Worm (Caenorhabditis elegans) whole organism, young adult: ENCODE measurements around the gene czw-1.

Source experiments
- B0019.2 ChIP-seq: fragments of 200-800 bp; sonication (Bioruptor generic); conservative IDR thresholded peaks from 2 replicates; pipeline ENCODE4 v1.3.6; 2022; ENCODE audit warnings: missing genetic modification reagents, missing genetic modification characterization, missing compliant biosample characterization
- B0336.3 ChIP-seq: fragments of 200-800 bp; sonication (Bioruptor generic); IDR thresholded peaks from 2 replicates; pipeline ENCODE4 v1.3.6; 2022; ENCODE audit warnings: missing genetic modification characterization, missing compliant biosample characterization
- F22D6.2 ChIP-seq: sonication (generic microtip); optimal IDR thresholded peaks from 2 replicates; lab custom pipeline; 2016; ENCODE audit warnings: mild to moderate bottlenecking, missing genetic modification characterization, missing compliant biosample characterization
- F23B12.7 ChIP-seq: sonication (generic microtip); optimal IDR thresholded peaks from 2 replicates; lab custom pipeline; 2017; ENCODE audit warnings: missing genetic modification characterization, mild to moderate bottlenecking, missing compliant biosample characterization, antibody characterized with exemption, moderate library complexity; ENCODE audit not compliant: insufficient read depth
- F37B4.10 ChIP-seq: fragments of 200-800 bp; sonication (Bioruptor generic); IDR thresholded peaks from 2 replicates; pipeline ENCODE4 v1.3.6; 2022; ENCODE audit warnings: missing genetic modification characterization, missing compliant biosample characterization
- F57A8.1 ChIP-seq: fragments of 200-800 bp; sonication (Bioruptor generic); optimal IDR thresholded peaks from 2 replicates; lab custom pipeline; 2018; ENCODE audit warnings: mild to moderate bottlenecking, missing genetic modification characterization, moderate library complexity, missing compliant biosample characterization
- F57C9.4 ChIP-seq: sonication (generic microtip); optimal IDR thresholded peaks from 2 replicates; lab custom pipeline; 2017; ENCODE audit warnings: mild to moderate bottlenecking, missing genetic modification characterization, missing compliant biosample characterization
- T26A5.8 ChIP-seq: sonication (generic microtip); optimal IDR thresholded peaks from 2 replicates; lab custom pipeline; 2016; ENCODE audit warnings: missing genetic modification characterization, missing compliant biosample characterization
- Y56A3A.18 ChIP-seq: fragments of 200-800 bp; sonication (Bioruptor generic); IDR thresholded peaks from 2 replicates; pipeline ENCODE4 v1.3.6; 2022; ENCODE audit warnings: missing genetic modification reagents, missing genetic modification characterization, missing compliant biosample characterization
- Y95B8A.8 ChIP-seq: fragments of 200-800 bp; sonication (Bioruptor generic); IDR thresholded peaks from 2 replicates; pipeline ENCODE4 v1.3.6; 2022; ENCODE audit warnings: missing genetic modification reagents, missing genetic modification characterization, missing compliant biosample characterization
- ama-1 ChIP-seq, 3 experiments: fragments of 150-350 bp in 1 of 3; sonication (generic microtip) in 2 of 3; optimal IDR thresholded peaks; 2 replicates each; lab custom pipeline; 2014 to 2018; ENCODE audit warnings: missing biosample characterization in 2 of 3, missing genetic modification characterization in 2 of 3, missing genetic modification reagents in 2 of 3
- aptf-3 ChIP-seq: fragments of 200-800 bp; sonication (Bioruptor generic); IDR thresholded peaks from 2 replicates; pipeline ENCODE4 v1.3.6; 2022; ENCODE audit warnings: missing genetic modification characterization, missing compliant biosample characterization
- attf-3 ChIP-seq: fragments of 200-800 bp; sonication (Bioruptor generic); conservative IDR thresholded peaks from 2 replicates; pipeline ENCODE4 v1.3.6; 2022; ENCODE audit warnings: missing genetic modification reagents, missing genetic modification characterization, missing compliant biosample characterization
- ccch-3 ChIP-seq: fragments of 200-800 bp; sonication (Bioruptor generic); optimal IDR thresholded peaks from 2 replicates; lab custom pipeline; 2018; ENCODE audit warnings: mild to moderate bottlenecking, missing genetic modification characterization, missing compliant biosample characterization
- cebp-1 ChIP-seq, 2 experiments: fragments of 200-800 bp in 1 of 2; sonication (Bioruptor generic) in 1 of 2; sonication (generic microtip) in 1 of 2; IDR thresholded peaks in 1 of 2; optimal IDR thresholded peaks in 1 of 2; 2 replicates each; pipeline versions ENCODE4 v1.3.6 to Lab custom; 2017 to 2022; ENCODE audit warnings: missing compliant biosample characterization in 2 of 2, missing genetic modification characterization in 2 of 2, mild to moderate bottlenecking in 1 of 2, missing genetic modification reagents in 1 of 2, moderate library complexity in 1 of 2
- ceh-58 ChIP-seq: fragments of 200-800 bp; sonication (Bioruptor generic); IDR thresholded peaks from 2 replicates; pipeline ENCODE4 v1.3.6; 2022; ENCODE audit warnings: missing genetic modification characterization, missing compliant biosample characterization
- ceh-79 ChIP-seq: sonication (generic microtip); optimal IDR thresholded peaks from 2 replicates; lab custom pipeline; 2017; ENCODE audit warnings: mild to moderate bottlenecking, missing genetic modification characterization, missing compliant biosample characterization
- ceh-91 ChIP-seq: fragments of 200-800 bp; sonication (Bioruptor generic); IDR thresholded peaks from 2 replicates; pipeline ENCODE4 v1.3.6; 2022; ENCODE audit warnings: missing genetic modification reagents, missing genetic modification characterization, missing compliant biosample characterization
- dpff-1 ChIP-seq: sonication (generic microtip); optimal IDR thresholded peaks from 2 replicates; lab custom pipeline; 2017; ENCODE audit warnings: mild to moderate bottlenecking, missing genetic modification characterization, missing compliant biosample characterization
- efl-1 ChIP-seq: fragments of 150-350 bp; optimal IDR thresholded peaks from 2 replicates; lab custom pipeline; 2014; ENCODE audit warnings: missing biosample characterization, missing genetic modification reagents, missing genetic modification characterization
- egrh-3 ChIP-seq: fragments of 200-800 bp; sonication (Bioruptor generic); IDR thresholded peaks from 2 replicates; pipeline ENCODE4 v1.3.6; 2022; ENCODE audit warnings: missing genetic modification reagents, missing genetic modification characterization, missing compliant biosample characterization
- ets-4 ChIP-seq: fragments of 200-800 bp; sonication (Bioruptor generic); optimal IDR thresholded peaks from 2 replicates; lab custom pipeline; 2018; ENCODE audit warnings: mild to moderate bottlenecking, missing genetic modification characterization, missing compliant biosample characterization
- fkh-3 ChIP-seq: sonication (generic microtip); optimal IDR thresholded peaks from 2 replicates; lab custom pipeline; 2016; ENCODE audit warnings: mild to moderate bottlenecking, missing genetic modification characterization, missing compliant biosample characterization
- him-1 ChIP-seq: sonication (generic microtip); optimal IDR thresholded peaks from 2 replicates; lab custom pipeline; 2016; ENCODE audit warnings: missing genotype, missing genetic modification reagents, missing genetic modification characterization, missing compliant biosample characterization
- hmg-1.2 ChIP-seq: fragments of 200-800 bp; sonication (Bioruptor generic); IDR thresholded peaks from 2 replicates; pipeline ENCODE4 v1.3.6; 2022; ENCODE audit warnings: missing genetic modification reagents, missing genetic modification characterization, missing compliant biosample characterization
- hrde-1 ChIP-seq: sonication (generic microtip); optimal IDR thresholded peaks from 2 replicates; lab custom pipeline; 2016; ENCODE audit warnings: missing genetic modification characterization, mild to moderate bottlenecking, missing compliant biosample characterization, moderate library complexity, missing genotype, missing genetic modification reagents, borderline replicate concordance
- hsf-1 ChIP-seq: fragments of 200-800 bp; sonication (Bioruptor generic); IDR thresholded peaks from 2 replicates; pipeline ENCODE4 v1.3.6; 2022; ENCODE audit warnings: missing genetic modification reagents, missing genetic modification characterization, missing compliant biosample characterization
- let-607 ChIP-seq, 2 experiments: fragments of 200-800 bp in 1 of 2; sonication (Bioruptor generic) in 1 of 2; sonication (generic microtip) in 1 of 2; optimal IDR thresholded peaks; 2 replicates each; lab custom pipeline; 2016 to 2018; ENCODE audit warnings: mild to moderate bottlenecking in 2 of 2, missing compliant biosample characterization in 2 of 2, missing genetic modification characterization in 2 of 2, moderate library complexity in 2 of 2, missing genotype in 1 of 2
- lin-54 ChIP-seq: fragments of 200-800 bp; sonication (Bioruptor generic); optimal IDR thresholded peaks from 2 replicates; lab custom pipeline; 2018; ENCODE audit warnings: mild to moderate bottlenecking, missing genetic modification characterization, missing compliant biosample characterization
- lir-1 ChIP-seq: fragments of 200-800 bp; sonication (Bioruptor generic); conservative IDR thresholded peaks from 2 replicates; pipeline ENCODE4 v1.3.6; 2022; ENCODE audit warnings: missing genetic modification reagents, missing genetic modification characterization, missing compliant biosample characterization
- lsl-1 ChIP-seq: fragments of 200-800 bp; sonication (Bioruptor generic); optimal IDR thresholded peaks from 2 replicates; lab custom pipeline; 2018; ENCODE audit warnings: mild to moderate bottlenecking, missing genetic modification characterization, moderate library complexity, missing compliant biosample characterization
- mes-4 ChIP-seq: sonication (generic microtip); optimal IDR thresholded peaks from 2 replicates; lab custom pipeline; 2016; ENCODE audit warnings: missing genotype, missing genetic modification characterization, missing compliant biosample characterization
- nfya-1 ChIP-seq: sonication (generic microtip); optimal IDR thresholded peaks from 2 replicates; lab custom pipeline; 2017; ENCODE audit warnings: antibody characterized with exemption, missing compliant biosample characterization, missing genetic modification characterization, borderline replicate concordance; ENCODE audit not compliant: insufficient read depth
- nfyb-1 ChIP-seq: fragments of 200-800 bp; sonication (Bioruptor generic); IDR thresholded peaks from 2 replicates; pipeline ENCODE4 v1.3.6; 2022; ENCODE audit warnings: missing genetic modification reagents, missing genetic modification characterization, missing compliant biosample characterization
- nhr-27 ChIP-seq: fragments of 200-800 bp; sonication (Bioruptor generic); optimal IDR thresholded peaks from 2 replicates; lab custom pipeline; 2018; ENCODE audit warnings: mild to moderate bottlenecking, missing genetic modification characterization, moderate library complexity, missing compliant biosample characterization
- nhr-80 ChIP-seq: sonication (generic microtip); optimal IDR thresholded peaks from 2 replicates; lab custom pipeline; 2016; ENCODE audit warnings: missing genetic modification characterization, missing compliant biosample characterization
- rec-8 ChIP-seq, 2 experiments: sonication (generic microtip); optimal IDR thresholded peaks; 2 replicates each; lab custom pipeline; 2016; ENCODE audit warnings: mild to moderate bottlenecking in 2 of 2, missing genetic modification characterization in 2 of 2, missing genetic modification reagents in 2 of 2, missing genotype in 2 of 2, missing biosample characterization in 1 of 2, missing compliant biosample characterization in 1 of 2, moderate library complexity in 1 of 2
- sdz-38 ChIP-seq: sonication (generic microtip); optimal IDR thresholded peaks from 2 replicates; lab custom pipeline; 2016; ENCODE audit warnings: missing genotype, missing genetic modification characterization, missing compliant biosample characterization
- snpc-4 ChIP-seq, 5 experiments: fragments of 150-350 bp in 1 of 5; sonication (generic microtip) in 4 of 5; optimal IDR thresholded peaks; 2 replicates each; lab custom pipeline; 2014 to 2018; ENCODE audit warnings: missing genetic modification characterization in 5 of 5, missing biosample characterization in 3 of 5, antibody characterized with exemption in 2 of 5, mild to moderate bottlenecking in 2 of 5, missing compliant biosample characterization in 2 of 5, missing genotype in 2 of 5, moderate library complexity in 2 of 5, missing genetic modification reagents in 1 of 5
- sptf-2 ChIP-seq: fragments of 200-800 bp; sonication (Bioruptor generic); optimal IDR thresholded peaks from 2 replicates; lab custom pipeline; 2018; ENCODE audit warnings: mild to moderate bottlenecking, missing genetic modification characterization, missing compliant biosample characterization
- tbp1 ChIP-seq: fragments of 200-800 bp; sonication (Bioruptor generic); optimal IDR thresholded peaks from 2 replicates; lab custom pipeline; 2018; ENCODE audit warnings: mild to moderate bottlenecking, missing genetic modification characterization, missing compliant biosample characterization
- zfh-2 ChIP-seq: fragments of 200-800 bp; sonication (Bioruptor generic); conservative IDR thresholded peaks from 2 replicates; pipeline ENCODE4 v1.3.6; 2022; ENCODE audit warnings: missing genetic modification reagents, missing genetic modification characterization, missing compliant biosample characterization
- zim-3 ChIP-seq: sonication (generic microtip); optimal IDR thresholded peaks from 2 replicates; lab custom pipeline; 2017; ENCODE audit warnings: mild to moderate bottlenecking, missing genetic modification characterization, moderate library complexity, missing compliant biosample characterization

czw-1 gene

ce11 chrIV:7961889-7962342, 15.3 kb upstream of the czw-1 start (continued):
- TF ChIP-seq nhr-27 (tag; lab: Kevin White, UChicago) (peak; percentile 83), cebp-1 (GFP tag; IDR thresholded peaks at IDR 0.05; lab: Robert Waterston, UW) (no peak), cebp-1 (tag; optimal IDR thresholded peaks at IDR 0.05; lab: Kevin White, UChicago) (no peak), hsf-1 (GFP tag; lab: Robert Waterston, UW) (peak; percentile 80), ets-4 (GFP tag; lab: Kevin White, UChicago) (no peak), ama-1 (optimal IDR thresholded peaks at IDR 0.05; lab: Kevin White, UChicago) (no peak), ama-1 (GFP tag; optimal IDR thresholded peaks at IDR 0.05; lab: Kevin White, UChicago) (no peak), F57C9.4 (tag; lab: Kevin White, UChicago) (peak; percentile 78), nfyb-1 (GFP tag; lab: Robert Waterston, UW) (0 out of 2 replicates have a peak, but pooled peaks have one; percentile 56), sptf-2 (GFP tag; lab: Kevin White, UChicago) (no peak), T26A5.8 (tag; lab: Kevin White, UChicago) (peak; percentile 72), sdz-38 (tag; lab: Kevin White, UChicago) (no peak), fkh-3 (tag; lab: Kevin White, UChicago) (peak; percentile 88), F23B12.7 (no peak), hrde-1 (tag; lab: Kevin White, UChicago) (peak; percentile 89), efl-1 (GFP tag; lab: Kevin White, UChicago) (no peak), Y95B8A.8 (GFP tag; lab: Robert Waterston, UW) (no peak), F57A8.1 (GFP tag; lab: Kevin White, UChicago) (no peak), F22D6.2 (tag; lab: Kevin White, UChicago) (no peak), lin-54 (GFP tag; lab: Kevin White, UChicago) (peak; percentile 45), B0019.2 (GFP tag; lab: Robert Waterston, UW) (no peak), ceh-79 (tag; lab: Kevin White, UChicago) (peak; percentile 50), hmg-1.2 (GFP tag; lab: Robert Waterston, UW) (no peak; the same call in 1 of the 2 replicates), zfh-2 (GFP tag; lab: Robert Waterston, UW) (no peak), mes-4 (tag; lab: Kevin White, UChicago) (peak; percentile 44), let-607 (tag; optimal IDR thresholded peaks at IDR 0.05; lab: Kevin White, UChicago) (no peak), him-1 (tag; lab: Kevin White, UChicago) (peak; percentile 52), dpff-1 (tag; lab: Kevin White, UChicago) (peak; percentile 79), snpc-4 (GFP tag; optimal IDR thresholded peaks at IDR 0.05; lab: Kevin White, UChicago) (peak; percentile 11), snpc-4 (tag; optimal IDR thresholded peaks at IDR 0.05; lab: Kevin White, UChicago) (peak in 1 of 4 experiments; percentile 47), F37B4.10 (GFP tag; lab: Robert Waterston, UW) (no peak), tbp1 (GFP tag; lab: Kevin White, UChicago) (peak; percentile 61), nhr-80 (tag; lab: Kevin White, UChicago) (no peak), lsl-1 (GFP tag; lab: Kevin White, UChicago) (peak; percentile 55), B0336.3 (GFP tag; lab: Robert Waterston, UW) (peak; percentile 94), ceh-91 (GFP tag; lab: Robert Waterston, UW) (no peak), zim-3 (tag; lab: Kevin White, UChicago) (no peak), rec-8 (tag; optimal IDR thresholded peaks at IDR 0.05; lab: Kevin White, UChicago) (peak in 1 of 2 experiments; percentile 4), egrh-3 (GFP tag; lab: Robert Waterston, UW) (no peak), ceh-58 (GFP tag; lab: Robert Waterston, UW) (peak; percentile 95; the same call in 1 of the 2 replicates), attf-3 (GFP tag; lab: Robert Waterston, UW) (no peak), lir-1 (GFP tag; lab: Robert Waterston, UW) (no peak), aptf-3 (GFP tag; lab: Robert Waterston, UW) (no peak), ccch-3 (GFP tag; lab: Kevin White, UChicago) (no peak), Y56A3A.18 (GFP tag; lab: Robert Waterston, UW) (no peak), nfya-1 (no peak)
